Worm (Caenorhabditis elegans) whole organism, early embryonic: ENCODE results near the gene D2045.5.

Source experiments
- B0310.2 ChIP-seq: sonication (generic microtip); optimal IDR thresholded peaks from 2 replicates; lab custom pipeline; 2016; ENCODE audit warnings: mild to moderate bottlenecking, missing genetic modification characterization, missing compliant biosample characterization
- F13C5.2 ChIP-seq: sonication (generic microtip); optimal IDR thresholded peaks from 2 replicates; lab custom pipeline; 2017; ENCODE audit warnings: mild to moderate bottlenecking, missing genetic modification characterization, inconsistent platforms, missing compliant biosample characterization
- aly-1 ChIP-seq: sonication (generic microtip); optimal IDR thresholded peaks from 2 replicates; lab custom pipeline; 2016; ENCODE audit warnings: missing genetic modification characterization, missing compliant biosample characterization
- ama-1 ChIP-seq: fragments of 150-350 bp; optimal IDR thresholded peaks from 2 replicates; lab custom pipeline; 2014
- ceh-13 ChIP-seq: fragments of 200-800 bp; sonication (Bioruptor generic); optimal IDR thresholded peaks from 2 replicates; lab custom pipeline; 2018; ENCODE audit warnings: mild to moderate bottlenecking, missing genetic modification characterization, missing compliant biosample characterization
- ceh-36 ChIP-seq: sonication (generic microtip); optimal IDR thresholded peaks from 2 replicates; lab custom pipeline; 2016; ENCODE audit warnings: missing genetic modification characterization, inconsistent platforms, missing compliant biosample characterization
- ets-7 ChIP-seq: sonication (generic microtip); optimal IDR thresholded peaks from 2 replicates; lab custom pipeline; 2016; ENCODE audit warnings: missing genotype, missing genetic modification characterization, missing compliant biosample characterization
- flt-1 ChIP-seq: fragments of 200-800 bp; sonication (Bioruptor generic); IDR thresholded peaks from 2 replicates; pipeline ENCODE4 v1.3.6; 2022; ENCODE audit warnings: missing genetic modification characterization, missing compliant biosample characterization
- hmbx-1 ChIP-seq: sonication (generic microtip); optimal IDR thresholded peaks from 2 replicates; lab custom pipeline; 2016; ENCODE audit warnings: mild to moderate bottlenecking, missing genetic modification characterization, missing compliant biosample characterization
- hmg-4 ChIP-seq: fragments of 200-800 bp; sonication (Bioruptor generic); optimal IDR thresholded peaks from 2 replicates; lab custom pipeline; 2018; ENCODE audit warnings: mild to moderate bottlenecking, missing genetic modification characterization, missing compliant biosample characterization
- hnd-1 ChIP-seq: sonication (generic microtip); optimal IDR thresholded peaks from 2 replicates; lab custom pipeline; 2016; ENCODE audit warnings: missing genetic modification characterization, missing compliant biosample characterization
- pes-1 ChIP-seq: fragments of 200-800 bp; sonication (Bioruptor generic); IDR thresholded peaks from 2 replicates; pipeline ENCODE4 v1.3.6; 2022; ENCODE audit warnings: missing genetic modification reagents, missing genetic modification characterization, missing compliant biosample characterization
- scrt-1 ChIP-seq: fragments of 200-800 bp; sonication (Bioruptor generic); IDR thresholded peaks from 2 replicates; pipeline ENCODE4 v1.3.6; 2022; ENCODE audit warnings: missing genetic modification characterization, missing compliant biosample characterization
- sea-1 ChIP-seq: fragments of 200-800 bp; sonication (Bioruptor generic); conservative IDR thresholded peaks from 2 replicates; pipeline ENCODE4 v1.3.6; 2022; ENCODE audit warnings: missing genetic modification characterization, missing compliant biosample characterization
- tbx-11 ChIP-seq: fragments of 200-800 bp; sonication (Bioruptor generic); IDR thresholded peaks from 2 replicates; pipeline ENCODE4 v1.3.6; 2022; ENCODE audit warnings: missing genetic modification characterization, missing compliant biosample characterization
- tbx-37 ChIP-seq: fragments of 200-800 bp; sonication (Bioruptor generic); conservative IDR thresholded peaks from 2 replicates; pipeline ENCODE4 v1.3.6; 2022; ENCODE audit warnings: missing genetic modification reagents, missing genetic modification characterization, missing compliant biosample characterization
- tra-4 ChIP-seq: sonication (generic microtip); optimal IDR thresholded peaks from 2 replicates; lab custom pipeline; 2017; ENCODE audit warnings: missing genetic modification characterization, missing compliant biosample characterization

D2045.5 gene

DNA sequence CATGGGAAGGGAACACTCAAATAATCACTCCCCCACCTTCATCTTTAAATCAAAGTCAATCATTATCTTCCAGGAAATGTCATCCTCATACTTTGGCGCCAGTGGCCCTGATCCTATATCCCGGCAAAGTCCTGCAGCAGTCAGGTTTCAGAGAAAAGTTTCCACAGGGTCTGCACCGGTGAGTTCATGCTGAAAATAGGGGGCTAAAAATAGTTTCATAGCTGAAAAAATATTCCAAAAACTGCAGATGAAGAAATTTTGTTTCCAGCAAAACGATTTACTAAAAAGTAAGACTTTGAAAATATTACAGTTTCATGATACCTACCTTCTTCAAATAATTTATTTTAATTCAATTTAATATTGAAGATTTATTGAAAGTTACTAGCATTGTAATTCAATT, 18.6 kb upstream of the D2045.5 start, which contains the start of gene ptr-25:
ptr-25 (plus strand) TSS at position 73 of the 400 bp plus-strand sequence.
- TF ChIP-seq ceh-36 (no peak), hnd-1 (tag; lab: Kevin White, UChicago) (no peak), scrt-1 (no peak), pes-1 (GFP tag; lab: Robert Waterston, UW) (no peak), B0310.2 (tag; lab: Kevin White, UChicago) (no peak), tbx-37 (GFP tag; lab: Robert Waterston, UW) (no peak), hmbx-1 (tag; lab: Kevin White, UChicago) (no peak), sea-1 (GFP tag; lab: Robert Waterston, UW) (no peak), ets-7 (tag; lab: Kevin White, UChicago) (no peak), tbx-11 (GFP tag; lab: Robert Waterston, UW) (no peak), tra-4 (no peak)

ce11 chrIII:10486455-10486854, 17.0 kb upstream of the D2045.5 start:
- TF ChIP-seq hmg-4 (GFP tag; lab: Kevin White, UChicago) (no peak), ets-7 (tag; lab: Kevin White, UChicago) (no peak), tbx-11 (GFP tag; lab: Robert Waterston, UW) (no peak), ceh-36 (no peak), flt-1 (no peak), ceh-13 (no peak), sea-1 (GFP tag; lab: Robert Waterston, UW) (no peak), B0310.2 (tag; lab: Kevin White, UChicago) (no peak), ama-1 (lab: Kevin White, UChicago) (no peak), hmbx-1 (tag; lab: Kevin White, UChicago) (no peak), scrt-1 (no peak), hnd-1 (tag; lab: Kevin White, UChicago) (no peak), tbx-37 (GFP tag; lab: Robert Waterston, UW) (no peak), tra-4 (no peak), aly-1 (no peak), F13C5.2 (tag; lab: Kevin White, UChicago) (no peak), pes-1 (GFP tag; lab: Robert Waterston, UW) (no peak)

ce11 chrIII:10481988-10482387, 12.6 kb upstream of the D2045.5 start, which contains the start of gene D2045.8:
D2045.8 (plus strand) TSS chrIII:10482288.
- TF ChIP-seq tbx-11 (GFP tag; lab: Robert Waterston, UW): no peak
- TF ChIP-seq hmbx-1 (tag; lab: Kevin White, UChicago): no peak
- no peak for TF ChIP-seq flt-1
- TF ChIP-seq tra-4: no peak
- no peak for TF ChIP-seq scrt-1
- no peak for TF ChIP-seq ceh-36

DNA sequence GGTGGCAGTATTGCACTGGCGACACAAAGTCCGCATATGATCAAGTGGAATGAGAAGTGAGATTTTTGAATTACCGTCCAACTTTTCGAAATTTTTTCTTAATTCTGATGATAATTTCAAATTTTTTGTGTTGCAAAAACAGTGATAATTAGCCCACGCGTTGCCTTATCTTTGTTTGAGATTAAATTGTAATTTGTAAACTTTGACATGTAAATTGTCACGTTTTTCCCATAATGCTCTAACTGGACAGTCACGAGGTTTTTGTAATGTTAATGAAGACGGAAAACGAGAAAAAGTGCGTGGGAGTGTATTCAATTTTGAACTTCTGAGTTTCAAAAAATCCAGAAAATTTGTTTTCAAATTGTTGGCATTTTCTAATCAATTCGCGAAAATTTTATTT, 12.1 kb upstream of the D2045.5 start:
- TF ChIP-seq pes-1 (GFP tag; lab: Robert Waterston, UW) (no peak), scrt-1 (no peak), ceh-13 (no peak), F13C5.2 (tag; lab: Kevin White, UChicago) (no peak), hnd-1 (tag; lab: Kevin White, UChicago) (no peak), hmg-4 (GFP tag; lab: Kevin White, UChicago) (no peak), hmbx-1 (tag; lab: Kevin White, UChicago) (no peak), tbx-37 (GFP tag; lab: Robert Waterston, UW) (no peak), tbx-11 (GFP tag; lab: Robert Waterston, UW) (no peak), ets-7 (tag; lab: Kevin White, UChicago) (no peak), sea-1 (GFP tag; lab: Robert Waterston, UW) (no peak)

DNA sequence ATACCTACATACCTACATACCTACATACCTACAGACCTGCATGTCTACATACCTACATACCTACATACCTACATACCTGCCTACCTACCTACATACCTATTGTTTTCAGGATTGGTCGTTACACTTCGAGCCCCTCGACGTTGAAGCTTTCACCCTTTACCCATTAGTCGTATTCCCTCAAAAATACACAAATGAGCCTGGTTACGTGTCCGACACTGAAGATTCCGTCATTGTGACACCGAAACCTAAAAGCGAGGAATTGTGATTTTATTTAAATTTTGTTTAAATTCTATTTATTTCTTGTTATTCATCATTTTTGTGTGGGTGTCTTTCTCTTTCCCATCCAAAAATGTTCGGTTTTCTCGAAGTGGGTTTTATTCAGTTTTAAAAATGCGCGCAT, 9.8 kb upstream of the D2045.5 start, which contains the start of gene D2045.7:
D2045.7 (plus strand) TSS at position 301 of the 400 bp plus-strand sequence.
- TF ChIP-seq tbx-11 (GFP tag; lab: Robert Waterston, UW) (no peak), ama-1 (lab: Kevin White, UChicago) (no peak), pes-1 (GFP tag; lab: Robert Waterston, UW) (no peak), tbx-37 (GFP tag; lab: Robert Waterston, UW) (no peak), flt-1 (no peak), hnd-1 (tag; lab: Kevin White, UChicago) (no peak)

DNA sequence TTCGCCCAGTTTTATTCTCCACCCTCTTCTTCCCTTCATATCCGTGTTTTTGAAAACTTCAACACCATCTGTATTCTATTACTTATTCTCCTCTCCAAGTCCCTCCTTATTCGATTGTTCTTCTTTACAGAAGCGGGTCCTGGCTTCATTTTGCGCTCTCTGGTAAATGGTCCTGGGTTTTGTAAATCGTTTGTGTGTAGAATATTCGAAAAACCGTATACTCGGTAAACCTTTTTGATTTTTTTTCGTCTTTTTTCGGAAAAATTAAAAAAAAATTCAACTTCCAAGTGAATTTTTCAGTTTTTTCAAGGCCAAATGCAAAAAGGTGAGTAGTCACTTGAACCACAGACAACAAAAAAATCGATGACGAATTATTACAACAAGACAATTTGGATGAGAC, 5.5 kb upstream of the D2045.5 start, which contains the start of gene D2045.9:
D2045.9 (plus strand) TSS at position 301 of the 400 bp plus-strand sequence.
- TF ChIP-seq hmg-4 (GFP tag; lab: Kevin White, UChicago) (no peak), F13C5.2 (tag; lab: Kevin White, UChicago) (no peak), ceh-13 (no peak), tra-4 (no peak), sea-1 (GFP tag; lab: Robert Waterston, UW) (no peak)

DNA sequence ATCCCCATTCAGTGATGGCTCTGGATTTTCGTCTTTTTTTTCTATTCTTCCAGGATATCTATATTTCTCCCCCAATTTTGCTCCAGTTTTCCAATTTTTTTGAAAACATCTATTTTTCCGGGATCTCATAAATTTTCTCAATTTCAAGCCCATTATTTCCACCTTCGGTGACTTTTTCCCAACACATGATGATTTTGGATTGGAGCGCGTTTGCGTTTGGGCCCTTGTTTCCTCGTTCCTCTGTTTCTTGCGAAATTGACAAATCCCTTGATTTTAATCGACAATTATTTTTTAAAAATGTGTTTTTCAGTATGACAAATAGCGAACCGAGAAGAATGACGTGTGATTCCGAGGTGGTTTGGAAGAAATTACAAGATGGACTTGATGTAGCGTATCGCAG, 1.5 kb upstream of the D2045.5 start, which contains the start of gene cul-1:
cul-1 (plus strand) TSS at position 311 of the 400 bp plus-strand sequence.
- TF ChIP-seq aly-1 (no peak), scrt-1 (no peak), ceh-36 (no peak), hmg-4 (GFP tag; lab: Kevin White, UChicago) (no peak), pes-1 (GFP tag; lab: Robert Waterston, UW) (no peak), tra-4 (no peak), B0310.2 (tag; lab: Kevin White, UChicago) (no peak), flt-1 (no peak), F13C5.2 (tag; lab: Kevin White, UChicago) (no peak), sea-1 (GFP tag; lab: Robert Waterston, UW) (no peak), ceh-13 (no peak), ama-1 (lab: Kevin White, UChicago) (no peak), tbx-37 (GFP tag; lab: Robert Waterston, UW) (no peak), tbx-11 (GFP tag; lab: Robert Waterston, UW) (no peak), ets-7 (tag; lab: Kevin White, UChicago) (no peak), hnd-1 (tag; lab: Kevin White, UChicago) (no peak), hmbx-1 (tag; lab: Kevin White, UChicago) (no peak)

- TF ChIP-seq sea-1 (GFP tag; lab: Robert Waterston, UW) (no peak), F13C5.2 (tag; lab: Kevin White, UChicago) (no peak), ceh-13 (no peak), tbx-11 (GFP tag; lab: Robert Waterston, UW) (no peak), hnd-1 (tag; lab: Kevin White, UChicago) (no peak), tbx-37 (GFP tag; lab: Robert Waterston, UW) (no peak), flt-1 (no peak), hmg-4 (GFP tag; lab: Kevin White, UChicago) (no peak), tra-4 (no peak)
These were observed 5.0 kb downstream of the D2045.5 start for ce11 chrIII:10464455-10464854.
